Worm (Caenorhabditis elegans) whole organism, L3 larva: ENCODE data around the gene gta-1.

Experiments
- R02D3.7 ChIP-seq: fragments of 150-350 bp; optimal IDR thresholded peaks from 2 replicates; lab custom pipeline; 2014; ENCODE audit warnings: missing biosample characterization, missing genetic modification characterization
- ZK546.5 ChIP-seq: sonication (generic microtip); optimal IDR thresholded peaks from 2 replicates; lab custom pipeline; 2017; ENCODE audit warnings: missing biosample characterization, missing genetic modification characterization
- ama-1 ChIP-seq: fragments of 150-350 bp; optimal IDR thresholded peaks from 2 replicates; lab custom pipeline; 2018
- ceh-28 ChIP-seq: fragments of 150-350 bp; optimal IDR thresholded peaks from 2 replicates; lab custom pipeline; 2014; ENCODE audit warnings: missing biosample characterization, missing genetic modification reagents, missing genetic modification characterization
- ceh-82 ChIP-seq: fragments of 150-350 bp; optimal IDR thresholded peaks from 2 replicates; lab custom pipeline; 2014; ENCODE audit warnings: missing biosample characterization, missing genetic modification characterization
- egl-27 ChIP-seq: sonication (generic microtip); optimal IDR thresholded peaks from 4 replicates; lab custom pipeline; 2017; ENCODE audit warnings: missing biosample characterization, missing genetic modification reagents, missing genetic modification characterization
- egl-5 ChIP-seq: fragments of 150-350 bp; optimal IDR thresholded peaks from 2 replicates; lab custom pipeline; 2017; ENCODE audit warnings: missing biosample characterization, missing genetic modification reagents, missing genetic modification characterization, inconsistent platforms
- elt-1 ChIP-seq: fragments of 150-350 bp; optimal IDR thresholded peaks from 2 replicates; lab custom pipeline; 2014; ENCODE audit warnings: missing biosample characterization, missing genetic modification characterization
- elt-2 ChIP-seq: sonication (generic microtip); optimal IDR thresholded peaks from 2 replicates; lab custom pipeline; 2016; ENCODE audit warnings: missing genetic modification reagents, mild to moderate bottlenecking, missing genetic modification characterization, missing compliant biosample characterization
- elt-3 ChIP-seq, 3 experiments: fragments of 150-350 bp in 1 of 3; sonication (generic microtip) in 2 of 3; optimal IDR thresholded peaks; 2 replicates in 2 of 3; 4 replicates in 1 of 3; lab custom pipeline; 2014 to 2017; ENCODE audit warnings: missing biosample characterization in 3 of 3, missing genetic modification characterization in 3 of 3
- eor-1 ChIP-seq, 2 experiments: fragments of 150-350 bp; optimal IDR thresholded peaks; 2 replicates each; lab custom pipeline; 2014 to 2018; ENCODE audit warnings: missing biosample characterization in 2 of 2, missing genetic modification characterization in 2 of 2
- fkh-10 ChIP-seq: sonication (generic microtip); optimal IDR thresholded peaks from 2 replicates; lab custom pipeline; 2017; ENCODE audit warnings: missing biosample characterization, missing genetic modification reagents, missing genetic modification characterization
- fos-1 ChIP-seq: fragments of 150-350 bp; optimal IDR thresholded peaks from 2 replicates; lab custom pipeline; 2014; ENCODE audit warnings: missing biosample characterization, missing genetic modification characterization
- hmg-11 ChIP-seq: sonication (generic microtip); optimal IDR thresholded peaks from 2 replicates; lab custom pipeline; 2016; ENCODE audit warnings: missing genetic modification characterization, missing compliant biosample characterization
- jun-1 ChIP-seq: fragments of 150-350 bp; optimal IDR thresholded peaks from 2 replicates; lab custom pipeline; 2014; ENCODE audit warnings: missing biosample characterization, missing genetic modification reagents, missing genetic modification characterization
- lin-15B ChIP-seq: fragments of 150-350 bp; optimal IDR thresholded peaks from 2 replicates; lab custom pipeline; 2014; ENCODE audit warnings: missing biosample characterization, missing genetic modification characterization
- lin-39 ChIP-seq: fragments of 150-350 bp; optimal IDR thresholded peaks from 2 replicates; lab custom pipeline; 2018; ENCODE audit warnings: missing biosample characterization, missing genetic modification reagents, missing genetic modification characterization
- mdl-1 ChIP-seq: fragments of 150-350 bp; optimal IDR thresholded peaks from 2 replicates; lab custom pipeline; 2014; ENCODE audit warnings: missing biosample characterization, missing genetic modification characterization
- mml-1 ChIP-seq: fragments of 150-350 bp; sonication (generic microtip); optimal IDR thresholded peaks from 3 replicates; lab custom pipeline; 2014; ENCODE audit warnings: missing biosample characterization, missing genetic modification characterization
- nfya-1 ChIP-seq: sonication (generic microtip); optimal IDR thresholded peaks from 2 replicates; lab custom pipeline; 2017; ENCODE audit warnings: missing genetic modification characterization, mild to moderate bottlenecking, missing compliant biosample characterization, antibody characterized with exemption, moderate library complexity; ENCODE audit not compliant: insufficient read depth
- nhr-11 ChIP-seq: fragments of 150-350 bp; optimal IDR thresholded peaks from 2 replicates; lab custom pipeline; 2014; ENCODE audit warnings: missing biosample characterization, missing genetic modification characterization
- nhr-12 ChIP-seq: fragments of 150-350 bp; optimal IDR thresholded peaks from 2 replicates; lab custom pipeline; 2014; ENCODE audit warnings: missing biosample characterization, missing genetic modification characterization
- nhr-23 ChIP-seq: fragments of 150-350 bp; optimal IDR thresholded peaks from 2 replicates; lab custom pipeline; 2014; ENCODE audit warnings: missing biosample characterization, missing genetic modification reagents, missing genetic modification characterization
- nhr-25 ChIP-seq: sonication (generic microtip); optimal IDR thresholded peaks from 2 replicates; lab custom pipeline; 2017; ENCODE audit warnings: missing biosample characterization, missing genetic modification characterization
- nhr-28 ChIP-seq: fragments of 150-350 bp; optimal IDR thresholded peaks from 2 replicates; lab custom pipeline; 2014; ENCODE audit warnings: missing biosample characterization, missing genetic modification characterization
- nhr-67 ChIP-seq: fragments of 150-350 bp; optimal IDR thresholded peaks from 2 replicates; lab custom pipeline; 2014; ENCODE audit warnings: missing biosample characterization, missing genetic modification characterization
- nhr-76 ChIP-seq: fragments of 150-350 bp; sonication (generic microtip); optimal IDR thresholded peaks from 5 replicates; lab custom pipeline; 2014; ENCODE audit warnings: missing biosample characterization, missing genetic modification characterization
- nhr-77 ChIP-seq: fragments of 150-350 bp; optimal IDR thresholded peaks from 2 replicates; lab custom pipeline; 2014; ENCODE audit warnings: missing biosample characterization, missing genetic modification characterization
- pha-4 ChIP-seq: fragments of 150-350 bp; optimal IDR thresholded peaks from 2 replicates; lab custom pipeline; 2014; ENCODE audit warnings: missing biosample characterization, missing genetic modification reagents, missing genetic modification characterization
- sea-2 ChIP-seq: fragments of 150-350 bp; sonication (generic microtip); optimal IDR thresholded peaks from 4 replicates; lab custom pipeline; 2014; ENCODE audit warnings: missing biosample characterization, missing genetic modification reagents, missing genetic modification characterization
- snpc-4 ChIP-seq: fragments of 150-350 bp; optimal IDR thresholded peaks from 2 replicates; lab custom pipeline; 2014; ENCODE audit warnings: missing biosample characterization, missing genetic modification characterization
- tbx-2 ChIP-seq: sonication (generic microtip); optimal IDR thresholded peaks from 2 replicates; lab custom pipeline; 2016; ENCODE audit warnings: mild to moderate bottlenecking, missing genetic modification characterization, missing compliant biosample characterization
- unc-62 ChIP-seq: fragments of 150-350 bp; sonication (generic microtip); optimal IDR thresholded peaks from 4 replicates; lab custom pipeline; 2014; ENCODE audit warnings: missing biosample characterization, missing genetic modification reagents, missing genetic modification characterization
- ztf-11 ChIP-seq: fragments of 150-350 bp; optimal IDR thresholded peaks from 2 replicates; lab custom pipeline; 2014; ENCODE audit warnings: missing biosample characterization, missing genetic modification characterization
- ztf-4 ChIP-seq: fragments of 150-350 bp; optimal IDR thresholded peaks from 2 replicates; lab custom pipeline; 2014; ENCODE audit warnings: missing biosample characterization, missing genetic modification characterization

The gta-1 gene

ce11 chrIV:10170808-10171207 lies 9.7 kb upstream of the gta-1 start:
- TF ChIP-seq fkh-10 (GFP tag; lab: Kevin White, UChicago) (peak; percentile 93), elt-2 (tag; lab: Kevin White, UChicago) (no peak), lin-39 (no peak), mdl-1 (tag; lab: Kevin White, UChicago) (no peak)
- TF ChIP-seq, all 47 proteins: peak for 1

DNA sequence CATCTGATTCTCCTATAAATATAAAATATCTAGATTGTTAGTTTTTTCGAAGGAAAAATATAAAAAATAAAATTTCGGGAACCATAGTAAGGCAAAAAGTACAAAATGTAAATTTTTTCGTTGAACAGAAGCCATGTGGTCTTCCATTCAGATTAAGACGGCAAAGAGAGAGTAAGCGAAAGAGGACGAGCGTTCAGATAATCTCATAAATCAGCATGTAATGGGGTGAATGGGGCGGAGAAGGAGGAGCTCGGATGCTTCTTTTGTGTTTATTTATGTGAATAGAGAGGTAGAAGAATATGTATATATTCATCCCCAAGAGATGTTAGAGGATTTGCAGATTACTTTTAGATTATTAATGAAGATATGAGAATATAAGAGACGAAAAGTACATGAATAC lies 6.1 kb upstream of the gta-1 start, which contains the start of gene pxf-1:
Gene pxf-1, minus strand, starts transcription at position 14 of the 400 bp plus-strand sequence.
- TF ChIP-seq fkh-10 (GFP tag; lab: Kevin White, UChicago) (no peak), lin-15B (tag; lab: Kevin White, UChicago) (no peak), fos-1 (tag; lab: Kevin White, UChicago) (no peak), nhr-67 (tag; lab: Kevin White, UChicago) (no peak), nfya-1 (no peak), egl-5 (peak; percentile 52), snpc-4 (no peak)

DNA sequence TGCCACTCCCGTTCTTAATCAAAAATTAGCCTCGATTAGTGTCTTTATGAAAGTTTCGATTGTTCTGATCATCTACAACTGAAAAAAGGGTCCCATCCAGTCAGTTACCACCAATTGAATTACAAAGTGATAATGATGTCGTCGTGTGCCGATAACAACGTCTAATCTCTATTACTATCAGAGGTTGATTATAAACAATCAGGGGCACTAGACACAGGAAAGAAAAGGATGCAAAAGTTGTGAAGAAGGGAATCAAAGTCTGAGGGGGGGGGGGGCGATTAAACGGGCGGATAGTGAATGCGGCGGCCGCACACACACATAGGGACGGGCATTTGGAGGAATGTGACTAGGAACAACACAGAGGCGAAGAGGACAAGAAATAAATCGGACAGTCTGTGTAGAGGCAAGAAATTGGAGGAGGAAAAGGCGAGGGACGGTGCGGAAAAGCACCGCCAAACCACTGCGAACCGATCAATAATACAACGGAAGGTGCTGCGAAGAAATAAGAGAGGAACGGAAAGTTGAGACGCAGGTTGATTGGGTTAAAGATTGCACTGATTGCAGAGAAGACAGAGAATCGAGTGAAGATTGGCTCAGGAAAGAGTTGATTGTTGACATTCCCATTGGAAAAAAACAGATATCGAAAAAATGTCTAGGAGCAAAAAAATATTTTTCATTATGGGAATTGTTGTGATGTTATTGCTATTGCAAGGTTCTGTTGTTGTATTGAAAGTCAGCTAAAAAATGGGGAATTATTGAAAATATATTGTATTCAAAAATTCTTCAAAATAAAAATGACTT lies 5.3 kb upstream of the gta-1 start:
- TF ChIP-seq hmg-11 (tag; lab: Kevin White, UChicago) = peak; percentile 37
- TF ChIP-seq pha-4 (tag; lab: Kevin White, UChicago) = peak; percentile 56
- TF ChIP-seq elt-2 (tag; lab: Kevin White, UChicago) = peak; percentile 45
- no peak for TF ChIP-seq unc-62 (GFP tag; lab: Kevin White, UChicago)
- peak; percentile 24 for TF ChIP-seq ceh-28
- TF ChIP-seq mml-1 (tag; lab: Kevin White, UChicago) = no peak
- no peak for TF ChIP-seq nhr-28
- no peak for TF ChIP-seq sea-2 (GFP tag; lab: Kevin White, UChicago)
- peak; percentile 29 for TF ChIP-seq nfya-1
- TF ChIP-seq ztf-11 (tag; lab: Kevin White, UChicago) = no peak
- no peak for TF ChIP-seq R02D3.7
- no peak for TF ChIP-seq elt-1
- TF ChIP-seq egl-5 = no peak
- peak; percentile 16 for TF ChIP-seq nhr-25 (tag; lab: Kevin White, UChicago)
- TF ChIP-seq, all 47 proteins: peak for 6

DNA sequence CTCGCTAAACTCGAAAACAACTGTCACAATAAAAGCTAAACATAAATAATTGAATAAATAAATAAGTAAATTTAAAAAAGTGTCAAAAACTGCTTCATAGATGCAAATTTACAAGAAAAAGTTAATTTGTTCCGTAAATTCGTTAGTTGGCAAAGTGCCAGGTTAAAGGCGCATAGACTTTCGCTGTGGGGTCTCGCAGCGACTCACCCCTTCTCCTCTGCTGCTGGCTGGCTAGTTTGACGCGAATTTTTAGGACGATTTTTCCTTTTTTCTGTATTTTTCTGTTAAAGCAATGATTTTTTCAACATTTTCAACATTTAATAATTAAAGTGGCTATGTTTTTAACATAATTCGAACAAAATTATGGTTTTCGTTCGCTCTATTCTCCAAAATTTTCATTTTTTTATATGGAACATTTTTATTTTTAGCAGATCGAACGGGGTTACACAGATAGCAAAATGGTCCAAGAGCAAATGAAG lies 4.2 kb upstream of the gta-1 start, which contains the start of gene rack-1:
Gene rack-1, plus strand, starts transcription at position 429 of the 479 bp plus-strand sequence.
- TF ChIP-seq lin-15B (tag; lab: Kevin White, UChicago) = peak; percentile 64
- no peak for TF ChIP-seq nhr-11 (tag; lab: Kevin White, UChicago)
- peak; percentile 47 for TF ChIP-seq snpc-4
- no peak for TF ChIP-seq tbx-2 (tag; lab: Kevin White, UChicago)
- no peak for TF ChIP-seq ceh-82 (tag; lab: Kevin White, UChicago)
- peak; percentile 85 for TF ChIP-seq nfya-1
- TF ChIP-seq mml-1 (tag; lab: Kevin White, UChicago) = no peak
- no peak for TF ChIP-seq eor-1 (tag; optimal IDR thresholded peaks at IDR 0.05; lab: Kevin White, UChicago)
- peak; percentile 52 for TF ChIP-seq nhr-25 (tag; lab: Kevin White, UChicago)
- no peak for TF ChIP-seq sea-2 (GFP tag; lab: Kevin White, UChicago)
- TF ChIP-seq ama-1 = no peak
- TF ChIP-seq elt-3 (tag; optimal IDR thresholded peaks at IDR 0.05; lab: Kevin White, UChicago) = no peak
- TF ChIP-seq nhr-12 (tag; lab: Kevin White, UChicago) = no peak
- peak; percentile 65 for TF ChIP-seq hmg-11 (tag; lab: Kevin White, UChicago)
- peak; percentile 24 for TF ChIP-seq elt-2 (tag; lab: Kevin White, UChicago)
- peak; percentile 70 for TF ChIP-seq pha-4 (tag; lab: Kevin White, UChicago)
- peak; percentile 73 for TF ChIP-seq nhr-23 (tag; lab: Kevin White, UChicago)
- peak; percentile 79 for TF ChIP-seq lin-39

ce11 chrIV:10177779-10178178 lies 2.7 kb upstream of the gta-1 start, which contains the start of gene mspn-1:
TSS of gene mspn-1 (plus strand) at chrIV:10177968.
- TF ChIP-seq ZK546.5 (tag; lab: Kevin White, UChicago) (no peak), jun-1 (no peak), ceh-82 (tag; lab: Kevin White, UChicago) (no peak), nhr-77 (tag; lab: Kevin White, UChicago) (no peak), nhr-67 (tag; lab: Kevin White, UChicago) (no peak), nhr-76 (tag; lab: Kevin White, UChicago) (no peak), ztf-4 (tag; lab: Kevin White, UChicago) (no peak), egl-27 (no peak), egl-5 (no peak), unc-62 (GFP tag; lab: Kevin White, UChicago) (no peak), eor-1 (tag; optimal IDR thresholded peaks at IDR 0.05; lab: Kevin White, UChicago) (no peak), ztf-11 (tag; lab: Kevin White, UChicago) (no peak), lin-15B (tag; lab: Kevin White, UChicago) (no peak), nhr-12 (tag; lab: Kevin White, UChicago) (no peak)
